Worm (Caenorhabditis elegans): Measurements from ENCODE around the gene Y4C6A.3.

DNA sequence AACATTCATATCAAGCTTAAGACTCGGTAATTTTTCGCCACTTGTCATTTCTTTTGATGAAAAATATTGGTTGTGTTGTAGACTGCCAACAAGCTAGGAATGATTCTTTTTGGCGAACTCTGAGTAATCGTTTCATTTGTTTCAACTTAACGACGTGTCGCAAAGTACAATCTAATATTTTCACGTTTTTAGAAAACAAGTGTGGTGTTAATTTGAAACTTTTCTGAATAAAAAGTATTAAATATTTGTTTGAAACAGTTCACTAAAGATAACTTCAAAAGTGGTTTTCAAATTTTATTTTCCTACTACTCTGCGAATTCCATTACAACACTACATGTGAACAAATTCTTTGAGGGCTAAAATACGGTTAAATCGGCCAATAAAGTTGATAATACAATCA, 20.6 kb upstream of the Y4C6A.3 start, which contains the start of gene T11F8.4:
- no peak for TF ChIP-seq ceh-90 (tag; optimal IDR thresholded peaks at IDR 0.05)
- no peak for TF ChIP-seq lin-35 (GFP tag; optimal IDR thresholded peaks at IDR 0.05)

All from whole organism, L1 larva.